Worm (Caenorhabditis elegans) whole organism, late embryonic: ENCODE measurements around the gene ncr-1.

Experiments
- ama-1 ChIP-seq: fragments of 150-350 bp; optimal IDR thresholded peaks from 2 replicates; lab custom pipeline; 2014
- ceh-19 ChIP-seq: fragments of 200-800 bp; sonication (Bioruptor generic); optimal IDR thresholded peaks from 2 replicates; lab custom pipeline; 2018; ENCODE audit warnings: mild to moderate bottlenecking, missing genetic modification characterization, missing compliant biosample characterization
- ceh-22 ChIP-seq: sonication (generic microtip); optimal IDR thresholded peaks from 2 replicates; lab custom pipeline; 2017; ENCODE audit warnings: missing biosample characterization, missing genetic modification characterization
- hlh-30 ChIP-seq: sonication (generic microtip); optimal IDR thresholded peaks from 2 replicates; lab custom pipeline; 2017; ENCODE audit warnings: antibody characterized with exemption, missing genetic modification characterization, missing compliant biosample characterization; ENCODE audit not compliant: insufficient read depth
- lim-6 ChIP-seq: sonication (generic microtip); optimal IDR thresholded peaks from 2 replicates; lab custom pipeline; 2016; ENCODE audit warnings: missing genetic modification characterization, missing compliant biosample characterization
- pqm-1 ChIP-seq: sonication (generic microtip); optimal IDR thresholded peaks from 2 replicates; lab custom pipeline; 2016; ENCODE audit warnings: missing genetic modification characterization, missing compliant biosample characterization
- ttx-3 ChIP-seq: sonication (generic microtip); optimal IDR thresholded peaks from 2 replicates; lab custom pipeline; 2016; ENCODE audit warnings: missing genetic modification reagents, missing genetic modification characterization, missing compliant biosample characterization

DNA sequence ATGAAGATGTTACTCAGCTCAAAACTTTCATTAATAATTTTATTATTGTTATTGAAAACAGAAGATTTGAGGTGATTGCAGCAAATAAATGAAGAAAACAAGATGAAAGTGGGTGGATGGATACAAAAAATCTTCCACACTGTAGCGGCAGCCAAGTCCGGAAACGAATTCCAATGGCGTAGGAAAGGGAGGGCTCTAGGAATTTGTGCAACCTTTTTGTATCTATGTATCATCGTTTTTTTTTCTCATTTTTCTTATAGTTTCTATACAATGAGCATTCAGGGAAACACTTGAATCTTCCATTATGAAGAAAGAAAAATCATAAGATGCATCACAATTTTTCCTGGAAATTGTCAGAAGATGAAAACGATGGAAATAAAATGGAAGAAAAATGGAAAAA is 11.8 kb upstream of the ncr-1 start:
- TF ChIP-seq pqm-1 (tag; lab: Kevin White, UChicago) = no peak
- TF ChIP-seq ceh-22 (tag; lab: Kevin White, UChicago) = no peak
- TF ChIP-seq ama-1 (lab: Kevin White, UChicago) = no peak
- no peak for TF ChIP-seq ttx-3 (tag; lab: Kevin White, UChicago)
- no peak for TF ChIP-seq ceh-19 (GFP tag; lab: Kevin White, UChicago)
- no peak for TF ChIP-seq lim-6 (tag; lab: Kevin White, UChicago)
- TF ChIP-seq hlh-30 (tag; lab: Kevin White, UChicago) = no peak
